Worm (Caenorhabditis elegans) whole organism, mixed stage, embryonic: Measurements from ENCODE around the gene Y53C12B.1.

ENCODE experiments used
- ces-1 ChIP-seq: fragments of 150-350 bp; optimal IDR thresholded peaks from 2 replicates; lab custom pipeline; 2014; ENCODE audit warnings: missing biosample characterization, missing genetic modification reagents, missing genetic modification characterization
- mab-5 ChIP-seq: fragments of 150-350 bp; optimal IDR thresholded peaks from 2 replicates; lab custom pipeline; 2014; ENCODE audit warnings: missing biosample characterization, missing genetic modification characterization
- nhr-12 ChIP-seq: fragments of 150-350 bp; optimal IDR thresholded peaks from 2 replicates; lab custom pipeline; 2014; ENCODE audit warnings: missing biosample characterization, missing genetic modification characterization
- nhr-2 ChIP-seq: fragments of 150-350 bp; optimal IDR thresholded peaks from 2 replicates; lab custom pipeline; 2014; ENCODE audit warnings: missing biosample characterization, missing genetic modification characterization
- sem-2 ChIP-seq: fragments of 200-800 bp; sonication (Bioruptor generic); optimal IDR thresholded peaks from 2 replicates; lab custom pipeline; 2018; ENCODE audit warnings: mild to moderate bottlenecking, missing genetic modification characterization, missing compliant biosample characterization
- snpc-4 ChIP-seq: fragments of 150-350 bp; optimal IDR thresholded peaks from 2 replicates; lab custom pipeline; 2014; ENCODE audit warnings: missing biosample characterization, missing genetic modification characterization
- unc-39 ChIP-seq: fragments of 150-350 bp; optimal IDR thresholded peaks from 2 replicates; lab custom pipeline; 2014; ENCODE audit warnings: missing biosample characterization, missing genetic modification characterization
- unc-62 ChIP-seq: fragments of 150-350 bp; optimal IDR thresholded peaks from 2 replicates; lab custom pipeline; 2014; ENCODE audit warnings: missing biosample characterization, missing genetic modification reagents, missing genetic modification characterization

ce11 chrII:9703601-9704000 lies 42.3 kb downstream of the Y53C12B.1 start, which contains the start of gene mop-25.2:
- TF ChIP-seq nhr-12 (tag; lab: Kevin White, UChicago) (no peak), nhr-2 (tag; lab: Kevin White, UChicago) (no peak), snpc-4 (tag; lab: Kevin White, UChicago) (no peak), sem-2 (GFP tag; lab: Kevin White, UChicago) (no peak), ces-1 (GFP tag; lab: Kevin White, UChicago) (no peak), mab-5 (tag; lab: Kevin White, UChicago) (no peak), unc-62 (GFP tag; lab: Kevin White, UChicago) (no peak), unc-39 (tag; lab: Kevin White, UChicago) (no peak)
